Fruit fly (Drosophila melanogaster): ENCODE measurements around the gene ND-39.

DNA sequence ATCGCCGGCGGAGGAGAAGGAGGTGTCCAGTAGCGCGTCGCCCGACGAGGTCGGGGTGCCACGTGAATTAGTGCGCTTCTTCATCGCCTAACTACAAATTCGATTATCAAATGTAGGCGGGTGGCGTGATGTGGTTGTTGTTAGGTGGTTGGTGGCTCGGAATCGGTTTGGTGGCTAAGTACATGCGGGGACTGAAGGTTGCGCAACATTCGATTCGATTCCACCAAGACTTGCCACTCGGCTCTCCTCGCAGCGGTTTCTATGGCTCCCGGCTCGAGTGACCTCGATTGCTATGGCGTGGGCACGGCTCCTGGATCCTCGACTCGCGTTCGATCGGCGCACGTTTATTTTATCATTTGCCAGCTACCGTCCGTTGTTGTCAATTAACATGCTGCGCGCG, 33.9 kb downstream of the ND-39 start:
- no peak for TF ChIP-seq EcR (GFP tag; optimal IDR thresholded peaks at IDR 0.05)
- no peak for TF ChIP-seq psq (optimal IDR thresholded peaks at IDR 0.05)

Measured in whole organism.